Fruit fly (Drosophila melanogaster): Measurements from ENCODE around the gene ssp.
A peak's percentile ranks its signal among the peaks of the same experiment; 100 is the strongest.

ssp gene

DNA sequence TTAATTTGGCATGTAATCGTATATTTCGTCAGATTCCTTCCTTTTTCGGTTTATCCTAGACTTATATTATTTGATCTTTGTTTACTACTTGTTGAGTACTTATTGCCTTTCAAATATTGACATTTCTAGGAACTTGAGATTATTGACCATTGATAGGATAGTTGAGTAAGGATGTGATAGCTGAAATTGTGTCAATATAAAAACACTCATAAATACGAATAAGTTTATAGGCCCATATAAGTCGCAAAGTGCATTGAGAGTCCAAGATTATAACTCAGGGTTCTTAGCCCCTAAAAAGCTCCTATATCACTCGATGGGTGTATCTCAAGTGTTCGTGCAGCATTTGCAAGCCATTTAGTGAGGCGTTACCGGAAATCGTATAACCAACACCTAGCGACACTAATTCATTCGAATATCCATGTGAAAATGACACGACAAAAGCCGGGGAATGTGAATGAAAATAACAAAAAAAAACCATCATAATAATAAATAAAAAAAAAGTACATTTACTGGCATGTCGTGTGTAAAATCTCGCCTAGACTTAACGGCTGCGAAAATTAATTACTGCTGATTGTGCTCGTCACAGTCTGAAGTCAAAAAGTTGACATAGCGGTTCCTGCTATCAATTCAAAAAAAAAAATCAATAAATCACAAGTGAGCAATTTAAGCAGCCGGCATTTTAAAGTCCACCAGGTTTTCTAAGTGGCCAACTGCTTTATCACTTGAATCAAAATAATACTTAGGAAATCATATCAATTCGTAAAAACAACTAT lies 44.0 kb upstream of the ssp start:
- TF ChIP-seq CG6163 (GFP tag; IDR thresholded peaks at IDR 0.05) (no peak), svp (GFP tag) (peak; percentile 56)

DNA sequence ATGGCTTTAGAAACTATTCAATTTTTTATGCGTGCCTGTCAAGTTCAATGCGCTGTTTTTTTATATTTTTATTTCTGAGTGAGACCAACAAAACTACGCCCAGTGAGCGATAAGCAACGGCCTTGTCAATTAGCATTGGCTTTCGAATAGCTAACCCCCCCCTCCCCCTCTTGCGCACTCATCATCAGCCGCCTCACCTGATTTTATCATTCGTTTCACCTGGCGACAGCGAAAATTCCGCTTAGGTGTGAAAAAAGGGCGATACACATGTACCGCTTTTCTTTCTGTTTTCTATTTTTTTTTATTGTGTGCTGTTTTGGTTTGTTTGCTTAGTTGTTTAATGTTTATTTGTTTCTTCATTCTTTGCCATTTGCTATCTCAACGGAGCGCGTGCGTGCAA lies 43.1 kb upstream of the ssp start:
- TF ChIP-seq fkh (GFP tag; optimal IDR thresholded peaks at IDR 0.05) (peak; percentile 70), CG11762 (GFP tag; optimal IDR thresholded peaks at IDR 0.05; ENCODE audit: insufficient read depth) (no peak), vri (GFP tag; optimal IDR thresholded peaks at IDR 0.05) (no peak)

DNA sequence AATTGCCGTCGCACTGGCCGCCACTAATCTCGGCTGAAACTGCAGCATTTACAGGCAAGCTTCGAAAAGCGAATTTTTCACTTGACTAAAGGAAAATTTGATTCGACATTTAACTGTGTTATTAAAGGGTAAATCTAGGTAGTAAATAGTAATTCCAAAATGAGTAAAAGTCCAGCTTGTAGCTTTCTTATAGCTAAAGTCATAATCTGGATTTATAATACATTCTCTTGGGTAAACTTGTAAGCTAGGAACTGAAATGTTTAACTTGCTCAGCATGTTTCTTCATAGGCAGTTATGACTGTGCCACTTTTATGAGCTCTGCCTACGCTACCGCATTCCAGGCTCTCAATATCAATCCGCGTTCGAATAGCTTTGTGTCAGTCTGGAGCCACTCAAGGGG lies 41.7 kb upstream of the ssp start:
- peak; percentile 64 for TF ChIP-seq CG15336 (GFP tag; IDR thresholded peaks at IDR 0.05)
- peak; percentile 66 for TF ChIP-seq CG8119 (GFP tag; IDR thresholded peaks at IDR 0.05)
- peak; percentile 40 for TF ChIP-seq OdsH (GFP tag; optimal IDR thresholded peaks at IDR 0.05)
- TF ChIP-seq CG6792 (GFP tag; optimal IDR thresholded peaks at IDR 0.05) = no peak
- TF ChIP-seq pdm3 (GFP tag; optimal IDR thresholded peaks at IDR 0.05) = peak; percentile 14
- TF ChIP-seq salr (GFP tag; optimal IDR thresholded peaks at IDR 0.05) = peak in 1 of 2 experiments; percentile 33
- no peak for TF ChIP-seq Eip93F (GFP tag; optimal IDR thresholded peaks at IDR 0.05)
- no peak for TF ChIP-seq esn (GFP tag; optimal IDR thresholded peaks at IDR 0.05)
- no peak for TF ChIP-seq Ets96B (tag; optimal IDR thresholded peaks at IDR 0.05)
- TF ChIP-seq Hr4 (GFP tag; optimal IDR thresholded peaks at IDR 0.05) = peak; percentile 64
- TF ChIP-seq CG4318 (GFP tag; optimal IDR thresholded peaks at IDR 0.05) = peak; percentile 8
- no peak for TF ChIP-seq CG1621 (tag; optimal IDR thresholded peaks at IDR 0.05)
- no peak for TF ChIP-seq CG8319 (GFP tag; optimal IDR thresholded peaks at IDR 0.05)
- TF ChIP-seq eg (GFP tag; IDR thresholded peaks at IDR 0.05) = peak; percentile 55; the same call in 2 of the 3 replicates
- TF ChIP-seq fd85E (GFP tag; optimal IDR thresholded peaks at IDR 0.05) = no peak
- peak; percentile 28 for TF ChIP-seq CG6276 (GFP tag; optimal IDR thresholded peaks at IDR 0.05)
- no peak for TF ChIP-seq Ets21C (GFP tag; optimal IDR thresholded peaks at IDR 0.05)
- peak; percentile 19 for TF ChIP-seq achi (GFP tag; optimal IDR thresholded peaks at IDR 0.05)
- no peak for TF ChIP-seq Hr39 (GFP tag; optimal IDR thresholded peaks at IDR 0.05)
- no peak for TF ChIP-seq net (GFP tag; optimal IDR thresholded peaks at IDR 0.05)
- peak; percentile 61 for TF ChIP-seq CG32006 (GFP tag; optimal IDR thresholded peaks at IDR 0.05)
- no peak for TF ChIP-seq Sox15 (GFP tag; optimal IDR thresholded peaks at IDR 0.05)
- TF ChIP-seq Eip78C (GFP tag) = peak; percentile 50

DNA sequence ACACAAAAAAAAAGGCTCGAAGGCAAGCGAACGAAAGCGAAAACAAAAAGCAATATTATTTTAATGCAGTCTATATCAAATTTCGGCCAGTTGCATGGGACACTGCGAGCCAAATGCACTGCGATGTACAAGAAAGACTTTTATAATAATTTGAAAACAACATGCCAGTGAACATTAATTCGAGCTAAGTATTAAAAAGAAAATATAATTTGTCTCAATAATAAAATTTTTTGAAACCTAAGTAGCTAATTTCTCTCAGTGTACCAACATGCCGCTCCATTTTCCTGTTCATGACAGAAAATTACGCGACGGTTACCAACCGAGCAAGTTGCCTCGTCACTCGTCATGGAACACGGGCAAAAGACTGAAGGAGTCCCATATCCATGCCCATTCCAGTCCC lies 40.7 kb upstream of the ssp start:
- TF ChIP-seq Smox (GFP tag; optimal IDR thresholded peaks at IDR 0.05) (peak; percentile 77), CG16779 (tag; optimal IDR thresholded peaks at IDR 0.05) (peak; percentile 53), CG11762 (GFP tag; optimal IDR thresholded peaks at IDR 0.05; ENCODE audit: insufficient read depth) (peak; percentile 70), cyc (GFP tag; optimal IDR thresholded peaks at IDR 0.05) (peak; percentile 71), CG7368 (GFP tag; optimal IDR thresholded peaks at IDR 0.05) (peak; percentile 74), vri (GFP tag; optimal IDR thresholded peaks at IDR 0.05) (peak; percentile 61), Eip78C (GFP tag) (peak; percentile 93), CG6808 (GFP tag; optimal IDR thresholded peaks at IDR 0.05) (peak; percentile 80), CG34406 (GFP tag; optimal IDR thresholded peaks at IDR 0.05) (peak; percentile 78), ss (GFP tag; optimal IDR thresholded peaks at IDR 0.05) (peak; percentile 60 to 71), svp (GFP tag) (peak; percentile 86), Met (GFP tag; optimal IDR thresholded peaks at IDR 0.05) (peak; percentile 79), Hr4 (GFP tag; optimal IDR thresholded peaks at IDR 0.05) (peak; percentile 89), CG8319 (GFP tag; optimal IDR thresholded peaks at IDR 0.05) (peak; percentile 68), fd59A (GFP tag; optimal IDR thresholded peaks at IDR 0.05) (peak; percentile 77), fkh (GFP tag; optimal IDR thresholded peaks at IDR 0.05) (no peak), net (GFP tag; optimal IDR thresholded peaks at IDR 0.05) (peak; percentile 78), Hr39 (GFP tag; optimal IDR thresholded peaks at IDR 0.05) (peak; percentile 69), Sox102F (GFP tag; optimal IDR thresholded peaks at IDR 0.05) (peak; percentile 75), achi (GFP tag; optimal IDR thresholded peaks at IDR 0.05) (peak; percentile 82), spab (GFP tag; optimal IDR thresholded peaks at IDR 0.05) (peak; percentile 77), CG10669 (GFP tag; optimal IDR thresholded peaks at IDR 0.05) (peak; percentile 75), CG4318 (GFP tag; optimal IDR thresholded peaks at IDR 0.05) (peak; percentile 59), Ets21C (GFP tag; optimal IDR thresholded peaks at IDR 0.05) (peak; percentile 16), Blimp-1 (GFP tag; optimal IDR thresholded peaks at IDR 0.05) (peak; percentile 43), Eip93F (GFP tag; optimal IDR thresholded peaks at IDR 0.05) (peak; percentile 32), CG9139 (GFP tag; optimal IDR thresholded peaks at IDR 0.05) (peak; percentile 54), fd85E (GFP tag; optimal IDR thresholded peaks at IDR 0.05) (peak; percentile 24), Eip75B (GFP tag; optimal IDR thresholded peaks at IDR 0.05) (peak; percentile 82)
